Fruit fly (Drosophila melanogaster) whole organism, embryonic: ENCODE results near the gene CG31637.

ENCODE experiments used
- Asciz ChIP-seq: fragments of 200-800 bp; sonication (Bioruptor generic); optimal IDR thresholded peaks from 2 replicates; lab custom pipeline; 2017; ENCODE audit warnings: missing biosample characterization, mild to moderate bottlenecking, missing genetic modification characterization, missing genetic modification reagents
- Atf3 ChIP-seq: fragments of 200-800 bp; sonication (Bioruptor generic); optimal IDR thresholded peaks from 3 replicates; lab custom pipeline; 2016; ENCODE audit warnings: missing biosample characterization, missing genetic modification characterization
- B-H1 ChIP-seq: fragments of 200-800 bp; sonication (Bioruptor generic); IDR thresholded peaks from 3 replicates; pipeline ENCODE4 v1.3.6; 2022; ENCODE audit warnings: missing biosample characterization, missing genetic modification characterization
- Blimp-1 ChIP-seq: fragments of 200-800 bp; sonication (Bioruptor generic); optimal IDR thresholded peaks from 3 replicates; lab custom pipeline; 2018; ENCODE audit warnings: missing biosample characterization, missing genetic modification characterization, mild to moderate bottlenecking, moderate library complexity, missing genetic modification reagents
- CG14667 ChIP-seq: fragments of 200-800 bp; sonication (Bioruptor generic); IDR thresholded peaks from 2 replicates; pipeline ENCODE4 v1.3.6; 2022; ENCODE audit warnings: missing biosample characterization, missing genetic modification characterization
- CG15479 ChIP-seq: fragments of 200-800 bp; sonication (Bioruptor generic); optimal IDR thresholded peaks from 3 replicates; lab custom pipeline; 2019; ENCODE audit warnings: missing biosample characterization, mild to moderate bottlenecking, missing genetic modification characterization, moderate library complexity
- CG16779 ChIP-seq: fragments of 200-800 bp; sonication (Bioruptor generic); IDR thresholded peaks from 2 replicates; pipeline ENCODE4 v1.3.6; 2022; ENCODE audit warnings: missing biosample characterization, missing genetic modification characterization
- CG1832 ChIP-seq: fragments of 200-800 bp; sonication (Bioruptor generic); optimal IDR thresholded peaks from 2 replicates; lab custom pipeline; 2017; ENCODE audit warnings: missing biosample characterization, mild to moderate bottlenecking, missing genetic modification characterization, inconsistent platforms
- CG18476 ChIP-seq: fragments of 200-800 bp; sonication (Bioruptor generic); optimal IDR thresholded peaks from 2 replicates; lab custom pipeline; 2016; ENCODE audit warnings: missing biosample characterization, mild to moderate bottlenecking, missing genetic modification characterization
- CG3407 ChIP-seq: fragments of 200-800 bp; sonication (Bioruptor generic); optimal IDR thresholded peaks from 2 replicates; lab custom pipeline; 2018; ENCODE audit warnings: missing biosample characterization, mild to moderate bottlenecking, missing genetic modification characterization
- CG43689 ChIP-seq: fragments of 200-800 bp; sonication (Bioruptor generic); IDR thresholded peaks from 2 replicates; pipeline ENCODE4 v1.3.6; 2022; ENCODE audit warnings: missing biosample characterization, missing genetic modification characterization
- CG5953 ChIP-seq: fragments of 200-800 bp; sonication (Bioruptor generic); IDR thresholded peaks from 2 replicates; pipeline ENCODE4 v1.3.6; 2022; ENCODE audit warnings: missing biosample characterization, missing genetic modification characterization
- CG6254 ChIP-seq: fragments of 200-800 bp; sonication (Bioruptor generic); optimal IDR thresholded peaks from 3 replicates; lab custom pipeline; 2017; ENCODE audit warnings: mild to moderate bottlenecking, missing biosample characterization, missing genetic modification reagents, missing genetic modification characterization
- CG8281 ChIP-seq: fragments of 200-800 bp; sonication (Bioruptor generic); optimal IDR thresholded peaks from 2 replicates; lab custom pipeline; 2018; ENCODE audit warnings: missing biosample characterization, mild to moderate bottlenecking, missing genetic modification characterization, moderate library complexity
- CG8290 ChIP-seq, 3 experiments: fragments of 200-800 bp; sonication (Bioruptor generic); optimal IDR thresholded peaks; 2 replicates each; lab custom pipeline; 2016 to 2019; ENCODE audit warnings: missing biosample characterization in 3 of 3, missing genetic modification characterization in 3 of 3, mild to moderate bottlenecking in 2 of 3, moderate library complexity in 1 of 3
- CG8944 ChIP-seq: fragments of 200-800 bp; sonication (Bioruptor generic); optimal IDR thresholded peaks from 3 replicates; lab custom pipeline; 2016; ENCODE audit warnings: missing biosample characterization, missing genetic modification characterization
- CG9797 ChIP-seq: fragments of 200-800 bp; sonication (Bioruptor generic); optimal IDR thresholded peaks from 3 replicates; lab custom pipeline; 2018; ENCODE audit warnings: missing biosample characterization, mild to moderate bottlenecking, missing genetic modification characterization
- CHES-1-like ChIP-seq: fragments of 200-800 bp; sonication (Bioruptor generic); optimal IDR thresholded peaks from 2 replicates; lab custom pipeline; 2016; ENCODE audit warnings: missing biosample characterization, missing genetic modification characterization
- Chrac-16 ChIP-seq: fragments of 200-800 bp; sonication (Bioruptor generic); optimal IDR thresholded peaks from 3 replicates; lab custom pipeline; 2016; ENCODE audit warnings: missing biosample characterization, missing genetic modification characterization
- D ChIP-seq, 2 experiments: fragments of 200-800 bp in 1 of 2; fragments of >200 bp in 1 of 2; sonication (Bioruptor generic) in 1 of 2; optimal IDR thresholded peaks; 2 replicates in 1 of 2; 3 replicates in 1 of 2; lab custom pipeline; 2017; ENCODE audit warnings: mild to moderate bottlenecking in 1 of 2, missing biosample characterization in 1 of 2, missing genetic modification characterization in 1 of 2, missing genetic modification reagents in 1 of 2
- Deaf1 ChIP-seq: fragments of 200-800 bp; optimal IDR thresholded peaks from 3 replicates; lab custom pipeline; 2019; ENCODE audit warnings: missing biosample characterization, mild to moderate bottlenecking, missing genetic modification characterization, moderate library complexity
- Dp ChIP-seq: fragments of 200-800 bp; sonication (Bioruptor generic); optimal IDR thresholded peaks from 2 replicates; lab custom pipeline; 2018; ENCODE audit warnings: missing biosample characterization, mild to moderate bottlenecking, missing genetic modification characterization, moderate library complexity
- E2f1 ChIP-seq: fragments of 200-800 bp; sonication (Bioruptor generic); IDR thresholded peaks from 2 replicates; pipeline ENCODE4 v1.3.6; 2022; ENCODE audit warnings: missing biosample characterization, missing genetic modification characterization
- Fer3 ChIP-seq: fragments of 200-800 bp; sonication (Bioruptor generic); optimal IDR thresholded peaks from 2 replicates; lab custom pipeline; 2018; ENCODE audit warnings: missing biosample characterization, mild to moderate bottlenecking, missing genetic modification characterization, moderate library complexity
- Hr3 ChIP-seq: fragments of 200-800 bp; sonication (Bioruptor generic); optimal IDR thresholded peaks from 3 replicates; lab custom pipeline; 2016; ENCODE audit warnings: missing biosample characterization, missing genetic modification characterization
- Hr51 ChIP-seq, 2 experiments: fragments of 200-800 bp; sonication (Bioruptor generic); optimal IDR thresholded peaks; 2 replicates in 1 of 2; 3 replicates in 1 of 2; lab custom pipeline; 2016 to 2018; ENCODE audit warnings: missing biosample characterization in 2 of 2, missing genetic modification characterization in 2 of 2, mild to moderate bottlenecking in 1 of 2, moderate library complexity in 1 of 2
- Mad ChIP-seq: fragments of 200-800 bp; sonication (Bioruptor generic); optimal IDR thresholded peaks from 2 replicates; lab custom pipeline; 2016; ENCODE audit warnings: missing biosample characterization, missing genetic modification characterization
- Mes4 ChIP-seq: fragments of 200-800 bp; sonication (Bioruptor generic); optimal IDR thresholded peaks from 2 replicates; lab custom pipeline; 2016; ENCODE audit warnings: missing biosample characterization, missing genetic modification characterization
- NFAT ChIP-seq: fragments of 200-800 bp; sonication (Bioruptor generic); IDR thresholded peaks from 2 replicates; pipeline ENCODE4 v1.3.6; 2022; ENCODE audit warnings: missing biosample characterization, missing genetic modification characterization
- Side ChIP-seq: fragments of 200-800 bp; sonication (Bioruptor generic); optimal IDR thresholded peaks from 2 replicates; lab custom pipeline; 2016; ENCODE audit warnings: missing biosample characterization, missing genetic modification characterization
- Sox100B ChIP-seq: fragments of 200-800 bp; sonication (Bioruptor generic); optimal IDR thresholded peaks from 3 replicates; lab custom pipeline; 2018; ENCODE audit warnings: missing biosample characterization, mild to moderate bottlenecking, missing genetic modification characterization
- Sox102F ChIP-seq: fragments of 200-800 bp; sonication (Bioruptor generic); optimal IDR thresholded peaks from 2 replicates; lab custom pipeline; 2018; ENCODE audit warnings: missing biosample characterization, mild to moderate bottlenecking, missing genetic modification characterization, moderate library complexity
- Ssrp ChIP-seq: fragments of 200-800 bp; sonication (Bioruptor generic); optimal IDR thresholded peaks from 2 replicates; lab custom pipeline; 2018; ENCODE audit warnings: missing biosample characterization, mild to moderate bottlenecking, missing genetic modification characterization, moderate library complexity
- ap ChIP-seq: fragments of 200-800 bp; sonication (Bioruptor generic); IDR thresholded peaks from 2 replicates; pipeline ENCODE4 v1.3.6; 2022; ENCODE audit warnings: missing biosample characterization, missing genetic modification characterization
- bowl ChIP-seq: fragments of 200-800 bp; sonication (Bioruptor generic); IDR thresholded peaks from 2 replicates; pipeline ENCODE4 v1.3.6; 2022; ENCODE audit warnings: missing biosample characterization, missing genetic modification characterization
- chinmo ChIP-seq: fragments of 200-800 bp; sonication (Bioruptor generic); IDR thresholded peaks from 4 replicates; pipeline ENCODE4 v1.3.6; 2022; ENCODE audit warnings: missing biosample characterization, missing genetic modification characterization; ENCODE audit not compliant: partially characterized antibody
- ci ChIP-seq: fragments of 200-800 bp; sonication (Bioruptor generic); IDR thresholded peaks from 3 replicates; pipeline ENCODE4 v1.3.6; 2022; ENCODE audit warnings: missing biosample characterization, missing genetic modification characterization
- eve ChIP-seq, 2 experiments: fragments of >200 bp; optimal IDR thresholded peaks; 2 replicates each; lab custom pipeline; 2017; ENCODE audit warnings: missing biosample characterization in 2 of 2, missing genetic modification characterization in 2 of 2
- gem ChIP-seq: fragments of 200-800 bp; sonication (Bioruptor generic); optimal IDR thresholded peaks from 2 replicates; lab custom pipeline; 2019; ENCODE audit warnings: missing biosample characterization, mild to moderate bottlenecking, missing genetic modification characterization, moderate library complexity
- h ChIP-seq: fragments of >200 bp; optimal IDR thresholded peaks from 2 replicates; lab custom pipeline; 2017
- her ChIP-seq: fragments of 200-800 bp; sonication (Bioruptor generic); optimal IDR thresholded peaks from 2 replicates; lab custom pipeline; 2016; ENCODE audit warnings: missing biosample characterization, missing genetic modification characterization
- kah ChIP-seq: fragments of 200-800 bp; sonication (Bioruptor generic); optimal IDR thresholded peaks from 2 replicates; lab custom pipeline; 2018; ENCODE audit warnings: missing biosample characterization, mild to moderate bottlenecking, missing genetic modification characterization
- kay ChIP-seq: fragments of 200-800 bp; sonication (Bioruptor generic); optimal IDR thresholded peaks from 2 replicates; lab custom pipeline; 2016; ENCODE audit warnings: missing biosample characterization, missing genetic modification characterization
- ken ChIP-seq: fragments of 200-800 bp; sonication (Bioruptor generic); IDR thresholded peaks from 3 replicates; pipeline ENCODE4 v1.3.6; 2022; ENCODE audit warnings: missing biosample characterization, missing genetic modification characterization
- mirr ChIP-seq: fragments of 200-800 bp; sonication (Bioruptor generic); optimal IDR thresholded peaks from 3 replicates; lab custom pipeline; 2018; ENCODE audit warnings: missing biosample characterization, mild to moderate bottlenecking, missing genetic modification characterization
- oc ChIP-seq: fragments of 200-800 bp; sonication (Bioruptor generic); optimal IDR thresholded peaks from 2 replicates; lab custom pipeline; 2018; ENCODE audit warnings: missing biosample characterization, mild to moderate bottlenecking, missing genetic modification characterization, moderate library complexity
- pum ChIP-seq: fragments of 200-800 bp; sonication (Bioruptor generic); optimal IDR thresholded peaks from 2 replicates; lab custom pipeline; 2016; ENCODE audit warnings: missing biosample characterization, missing genetic modification characterization
- ranshi ChIP-seq: fragments of 200-800 bp; sonication (Bioruptor generic); IDR thresholded peaks from 2 replicates; pipeline ENCODE4 v1.3.6; 2022; ENCODE audit warnings: missing biosample characterization, missing genetic modification characterization
- slou ChIP-seq: fragments of 200-800 bp; sonication (Bioruptor generic); optimal IDR thresholded peaks from 3 replicates; lab custom pipeline; 2016; ENCODE audit warnings: missing biosample characterization, missing genetic modification characterization
- vvl ChIP-seq: fragments of 200-800 bp; sonication (Bioruptor generic); IDR thresholded peaks from 2 replicates; pipeline ENCODE4 v1.3.6; 2022; ENCODE audit warnings: missing biosample characterization, missing genetic modification characterization

Gene CG31637

dm6 chr2L:6490783-6491249 is 7.6 kb upstream of the CG31637 start, which contains the start of the genes Phf5a and CG31638 (continued):
- TF ChIP-seq Mad (GFP tag; lab: Kevin White, UChicago) (no peak), ken (GFP tag; lab: Robert Waterston, UW) (peak; percentile 76), CG8281 (peak; percentile 84), vvl (GFP tag; lab: Robert Waterston, UW) (peak; percentile 82), bowl (GFP tag; lab: Robert Waterston, UW) (0 out of 2 replicates have a peak, but pooled peaks have one; percentile 26), Sox100B (GFP tag; lab: Kevin White, UChicago) (no peak), pum (peak; percentile 62), E2f1 (GFP tag; lab: Robert Waterston, UW) (peak; percentile 98), CG6254 (GFP tag; lab: Kevin White, UChicago) (peak; percentile 90), ci (GFP tag; lab: Robert Waterston, UW) (peak; percentile 92), Chrac-16 (GFP tag; lab: Kevin White, UChicago) (peak; percentile 96), CG14667 (GFP tag; lab: Robert Waterston, UW) (peak; percentile 97), eve (GFP tag; optimal IDR thresholded peaks at IDR 0.05; lab: Kevin White, UChicago) (no peak), CHES-1-like (peak; percentile 80), Fer3 (tag; lab: Kevin White, UChicago) (peak; percentile 97), Blimp-1 (peak; percentile 99), kah (GFP tag; lab: Kevin White, UChicago) (peak; percentile 78), her (GFP tag; lab: Kevin White, UChicago) (no peak), ap (GFP tag; lab: Robert Waterston, UW) (peak; percentile 66; the same call in 1 of the 2 replicates), gem (tag; lab: Kevin White, UChicago) (peak; percentile 99), B-H1 (GFP tag; lab: Robert Waterston, UW) (peak; percentile 96), Deaf1 (tag; lab: Kevin White, UChicago) (peak; percentile 30), h (lab: Kevin White, UChicago) (no peak), CG3407 (GFP tag; lab: Kevin White, UChicago) (peak; percentile 94), CG9797 (peak; percentile 86), CG8290 (GFP tag; optimal IDR thresholded peaks at IDR 0.05; lab: Kevin White, UChicago) (peak; percentile 93), CG8290 (tag; optimal IDR thresholded peaks at IDR 0.05; lab: Kevin White, UChicago) (peak in 1 of 2 experiments; percentile 9), CG18476 (GFP tag; lab: Kevin White, UChicago) (peak; percentile 7), Ssrp (tag; lab: Kevin White, UChicago) (peak; percentile 53), CG8944 (GFP tag; lab: Kevin White, UChicago) (peak; percentile 72), oc (peak; percentile 91), Hr3 (GFP tag; lab: Kevin White, UChicago) (peak; percentile 98), CG43689 (GFP tag; lab: Robert Waterston, UW) (peak; percentile 92), D (optimal IDR thresholded peaks at IDR 0.05; lab: Kevin White, UChicago) (no peak), D (GFP tag; optimal IDR thresholded peaks at IDR 0.05; lab: Kevin White, UChicago) (peak; percentile 90), chinmo (no peak), Dp (GFP tag; lab: Kevin White, UChicago) (peak; percentile 27), CG16779 (GFP tag; lab: Robert Waterston, UW) (peak; percentile 73), Asciz (GFP tag; lab: Kevin White, UChicago) (peak; percentile 90), Hr51 (GFP tag; optimal IDR thresholded peaks at IDR 0.05; lab: Kevin White, UChicago) (peak; percentile 55 to 76), kay (GFP tag; lab: Kevin White, UChicago) (peak; percentile 40), slou (GFP tag; lab: Kevin White, UChicago) (peak; percentile 83), NFAT (GFP tag; lab: Robert Waterston, UW) (peak; percentile 96), mirr (peak; percentile 70), Sox102F (GFP tag; lab: Kevin White, UChicago) (no peak), Atf3 (GFP tag; lab: Kevin White, UChicago) (peak; percentile 52), ranshi (GFP tag; lab: Robert Waterston, UW) (peak; percentile 63; the same call in 1 of the 2 replicates), Side (GFP tag; lab: Kevin White, UChicago) (peak; percentile 34), CG5953 (GFP tag; lab: Robert Waterston, UW) (no peak), Mes4 (peak; percentile 1), CG1832 (GFP tag; lab: Kevin White, UChicago) (no peak), CG15479 (GFP tag; lab: Kevin White, UChicago) (no peak)
